Worm (Caenorhabditis elegans) whole organism, L3 larva: ENCODE measurements around the gene M163.10.

Source experiments
- R02D3.7 ChIP-seq: fragments of 150-350 bp; optimal IDR thresholded peaks from 2 replicates; lab custom pipeline; 2014; ENCODE audit warnings: missing biosample characterization, missing genetic modification characterization
- ZK546.5 ChIP-seq: sonication (generic microtip); optimal IDR thresholded peaks from 2 replicates; lab custom pipeline; 2017; ENCODE audit warnings: missing biosample characterization, missing genetic modification characterization
- ceh-28 ChIP-seq: fragments of 150-350 bp; optimal IDR thresholded peaks from 2 replicates; lab custom pipeline; 2014; ENCODE audit warnings: missing biosample characterization, missing genetic modification reagents, missing genetic modification characterization
- egl-27 ChIP-seq: sonication (generic microtip); optimal IDR thresholded peaks from 4 replicates; lab custom pipeline; 2017; ENCODE audit warnings: missing biosample characterization, missing genetic modification reagents, missing genetic modification characterization
- egl-5 ChIP-seq: fragments of 150-350 bp; optimal IDR thresholded peaks from 2 replicates; lab custom pipeline; 2017; ENCODE audit warnings: missing biosample characterization, missing genetic modification reagents, missing genetic modification characterization, inconsistent platforms
- elt-1 ChIP-seq: fragments of 150-350 bp; optimal IDR thresholded peaks from 2 replicates; lab custom pipeline; 2014; ENCODE audit warnings: missing biosample characterization, missing genetic modification characterization
- elt-2 ChIP-seq: sonication (generic microtip); optimal IDR thresholded peaks from 2 replicates; lab custom pipeline; 2016; ENCODE audit warnings: missing genetic modification reagents, mild to moderate bottlenecking, missing genetic modification characterization, missing compliant biosample characterization
- elt-3 ChIP-seq, 3 experiments: fragments of 150-350 bp in 1 of 3; sonication (generic microtip) in 2 of 3; optimal IDR thresholded peaks; 2 replicates in 2 of 3; 4 replicates in 1 of 3; lab custom pipeline; 2014 to 2017; ENCODE audit warnings: missing biosample characterization in 3 of 3, missing genetic modification characterization in 3 of 3
- fos-1 ChIP-seq: fragments of 150-350 bp; optimal IDR thresholded peaks from 2 replicates; lab custom pipeline; 2014; ENCODE audit warnings: missing biosample characterization, missing genetic modification characterization
- hmg-11 ChIP-seq: sonication (generic microtip); optimal IDR thresholded peaks from 2 replicates; lab custom pipeline; 2016; ENCODE audit warnings: missing genetic modification characterization, missing compliant biosample characterization
- jun-1 ChIP-seq: fragments of 150-350 bp; optimal IDR thresholded peaks from 2 replicates; lab custom pipeline; 2014; ENCODE audit warnings: missing biosample characterization, missing genetic modification reagents, missing genetic modification characterization
- lin-15B ChIP-seq: fragments of 150-350 bp; optimal IDR thresholded peaks from 2 replicates; lab custom pipeline; 2014; ENCODE audit warnings: missing biosample characterization, missing genetic modification characterization
- lin-39 ChIP-seq: fragments of 150-350 bp; optimal IDR thresholded peaks from 2 replicates; lab custom pipeline; 2018; ENCODE audit warnings: missing biosample characterization, missing genetic modification reagents, missing genetic modification characterization
- lsy-12 ChIP-seq: sonication (generic microtip); optimal IDR thresholded peaks from 2 replicates; lab custom pipeline; 2016; ENCODE audit warnings: mild to moderate bottlenecking, missing genetic modification characterization, missing compliant biosample characterization
- mdl-1 ChIP-seq: fragments of 150-350 bp; optimal IDR thresholded peaks from 2 replicates; lab custom pipeline; 2014; ENCODE audit warnings: missing biosample characterization, missing genetic modification characterization
- nfya-1 ChIP-seq: sonication (generic microtip); optimal IDR thresholded peaks from 2 replicates; lab custom pipeline; 2017; ENCODE audit warnings: missing genetic modification characterization, mild to moderate bottlenecking, missing compliant biosample characterization, antibody characterized with exemption, moderate library complexity; ENCODE audit not compliant: insufficient read depth
- nhr-11 ChIP-seq: fragments of 150-350 bp; optimal IDR thresholded peaks from 2 replicates; lab custom pipeline; 2014; ENCODE audit warnings: missing biosample characterization, missing genetic modification characterization
- nhr-12 ChIP-seq: fragments of 150-350 bp; optimal IDR thresholded peaks from 2 replicates; lab custom pipeline; 2014; ENCODE audit warnings: missing biosample characterization, missing genetic modification characterization
- nhr-23 ChIP-seq: fragments of 150-350 bp; optimal IDR thresholded peaks from 2 replicates; lab custom pipeline; 2014; ENCODE audit warnings: missing biosample characterization, missing genetic modification reagents, missing genetic modification characterization
- nhr-237 ChIP-seq: fragments of 150-350 bp; optimal IDR thresholded peaks from 2 replicates; lab custom pipeline; 2014; ENCODE audit warnings: missing biosample characterization, missing genetic modification characterization
- nhr-25 ChIP-seq: sonication (generic microtip); optimal IDR thresholded peaks from 2 replicates; lab custom pipeline; 2017; ENCODE audit warnings: missing biosample characterization, missing genetic modification characterization
- nhr-28 ChIP-seq: fragments of 150-350 bp; optimal IDR thresholded peaks from 2 replicates; lab custom pipeline; 2014; ENCODE audit warnings: missing biosample characterization, missing genetic modification characterization
- nhr-43 ChIP-seq: sonication (generic microtip); optimal IDR thresholded peaks from 2 replicates; lab custom pipeline; 2016; ENCODE audit warnings: mild to moderate bottlenecking, missing genetic modification characterization, missing compliant biosample characterization; ENCODE audit not compliant: poor library complexity, severe bottlenecking
- nhr-76 ChIP-seq: fragments of 150-350 bp; sonication (generic microtip); optimal IDR thresholded peaks from 5 replicates; lab custom pipeline; 2014; ENCODE audit warnings: missing biosample characterization, missing genetic modification characterization
- nhr-77 ChIP-seq: fragments of 150-350 bp; optimal IDR thresholded peaks from 2 replicates; lab custom pipeline; 2014; ENCODE audit warnings: missing biosample characterization, missing genetic modification characterization
- pha-4 ChIP-seq: fragments of 150-350 bp; optimal IDR thresholded peaks from 2 replicates; lab custom pipeline; 2014; ENCODE audit warnings: missing biosample characterization, missing genetic modification reagents, missing genetic modification characterization
- pqm-1 ChIP-seq: fragments of 150-350 bp; optimal IDR thresholded peaks from 2 replicates; lab custom pipeline; 2017; ENCODE audit warnings: missing biosample characterization, missing genetic modification characterization, inconsistent platforms
- sea-2 ChIP-seq: fragments of 150-350 bp; sonication (generic microtip); optimal IDR thresholded peaks from 4 replicates; lab custom pipeline; 2014; ENCODE audit warnings: missing biosample characterization, missing genetic modification reagents, missing genetic modification characterization
- skn-1 ChIP-seq: fragments of 150-350 bp; optimal IDR thresholded peaks from 2 replicates; lab custom pipeline; 2014; ENCODE audit warnings: missing biosample characterization, missing genetic modification characterization
- snpc-4 ChIP-seq: fragments of 150-350 bp; optimal IDR thresholded peaks from 2 replicates; lab custom pipeline; 2014; ENCODE audit warnings: missing biosample characterization, missing genetic modification characterization
- tbx-2 ChIP-seq: sonication (generic microtip); optimal IDR thresholded peaks from 2 replicates; lab custom pipeline; 2016; ENCODE audit warnings: mild to moderate bottlenecking, missing genetic modification characterization, missing compliant biosample characterization
- unc-62 ChIP-seq: fragments of 150-350 bp; sonication (generic microtip); optimal IDR thresholded peaks from 4 replicates; lab custom pipeline; 2014; ENCODE audit warnings: missing biosample characterization, missing genetic modification reagents, missing genetic modification characterization
- zag-1 ChIP-seq: fragments of 150-350 bp; optimal IDR thresholded peaks from 2 replicates; lab custom pipeline; 2014; ENCODE audit warnings: missing biosample characterization, missing genetic modification characterization

Gene M163.10

ce11 chrX:14504551-14504902 lies 33.7 kb downstream of the M163.10 start:
- peak; percentile 87 for TF ChIP-seq elt-2 (tag; lab: Kevin White, UChicago)
- TF ChIP-seq nhr-12 = no peak
- no peak for TF ChIP-seq fos-1 (tag; lab: Kevin White, UChicago)
- TF ChIP-seq jun-1 (tag; lab: Kevin White, UChicago) = peak; percentile 34
- TF ChIP-seq sea-2 (GFP tag; lab: Kevin White, UChicago) = no peak
- peak; percentile 40 for TF ChIP-seq pqm-1 (tag; lab: Kevin White, UChicago)

ce11 chrX:14505578-14506353 lies 35.0 kb downstream of the M163.10 start:
- TF ChIP-seq pha-4 (tag; lab: Kevin White, UChicago) = peak; percentile 94
- TF ChIP-seq nhr-28 (tag; lab: Kevin White, UChicago) = no peak
- TF ChIP-seq lin-39 (tag; lab: Kevin White, UChicago) = no peak
- TF ChIP-seq jun-1 (tag; lab: Kevin White, UChicago) = peak; percentile 66
- peak; percentile 56 for TF ChIP-seq nhr-77 (tag; lab: Kevin White, UChicago)
- no peak for TF ChIP-seq tbx-2 (tag; lab: Kevin White, UChicago)
- no peak for TF ChIP-seq snpc-4
- TF ChIP-seq nhr-76 (tag; lab: Kevin White, UChicago) = no peak
- peak; percentile 30 for TF ChIP-seq mdl-1 (tag; lab: Kevin White, UChicago)
- TF ChIP-seq ZK546.5 (tag; lab: Kevin White, UChicago) = no peak
- TF ChIP-seq hmg-11 (tag; lab: Kevin White, UChicago) = peak; percentile 35
- no peak for TF ChIP-seq egl-5
- no peak for TF ChIP-seq nhr-237
- peak in 2 of 3 experiments; percentile 28 to 70 for TF ChIP-seq elt-3 (tag; optimal IDR thresholded peaks at IDR 0.05; lab: Kevin White, UChicago)
- TF ChIP-seq elt-2 (tag; lab: Kevin White, UChicago) = peak; percentile 94
- TF ChIP-seq fos-1 (tag; lab: Kevin White, UChicago) = no peak
- TF ChIP-seq pqm-1 (tag; lab: Kevin White, UChicago) = peak; percentile 66
- TF ChIP-seq R02D3.7 (tag; lab: Kevin White, UChicago) = peak; percentile 33
- TF ChIP-seq egl-27 (tag; lab: Kevin White, UChicago) = peak; percentile 50
- TF ChIP-seq, all 47 proteins: peak for 10

DNA sequence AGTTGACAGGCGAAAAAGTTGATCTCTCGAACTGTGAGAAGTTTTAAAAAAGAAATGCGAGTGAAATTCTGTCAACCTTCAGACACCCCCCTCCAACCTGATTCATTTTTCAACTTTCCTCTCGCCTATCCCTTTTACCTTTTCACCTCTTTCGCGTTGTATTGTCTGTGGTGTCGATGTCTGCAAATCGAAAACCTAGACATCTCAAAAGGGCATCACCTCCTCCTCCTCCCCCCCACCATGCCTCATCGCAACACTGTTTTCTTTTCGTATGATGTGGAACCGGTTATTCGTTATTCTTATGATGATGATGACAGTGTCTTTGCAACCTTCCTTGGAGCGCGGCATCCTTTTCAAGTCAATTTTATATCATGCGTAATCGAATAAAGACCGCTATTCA lies 37.2 kb downstream of the M163.10 start:
- peak; percentile 42 for TF ChIP-seq nhr-23 (tag; lab: Kevin White, UChicago)
- no peak for TF ChIP-seq snpc-4
- TF ChIP-seq unc-62 (GFP tag; lab: Kevin White, UChicago) = peak; percentile 38
- TF ChIP-seq egl-27 (tag; lab: Kevin White, UChicago) = peak; percentile 8
- TF ChIP-seq elt-3 (tag; optimal IDR thresholded peaks at IDR 0.05; lab: Kevin White, UChicago) = peak in 1 of 3 experiments; percentile 35
- TF ChIP-seq nhr-25 (tag; lab: Kevin White, UChicago) = peak; percentile 98
- TF ChIP-seq elt-1 = peak; percentile 79
- TF ChIP-seq nhr-43 = peak; percentile 77
- no peak for TF ChIP-seq R02D3.7 (tag; lab: Kevin White, UChicago)
- TF ChIP-seq, all 47 proteins: peak for 7

DNA sequence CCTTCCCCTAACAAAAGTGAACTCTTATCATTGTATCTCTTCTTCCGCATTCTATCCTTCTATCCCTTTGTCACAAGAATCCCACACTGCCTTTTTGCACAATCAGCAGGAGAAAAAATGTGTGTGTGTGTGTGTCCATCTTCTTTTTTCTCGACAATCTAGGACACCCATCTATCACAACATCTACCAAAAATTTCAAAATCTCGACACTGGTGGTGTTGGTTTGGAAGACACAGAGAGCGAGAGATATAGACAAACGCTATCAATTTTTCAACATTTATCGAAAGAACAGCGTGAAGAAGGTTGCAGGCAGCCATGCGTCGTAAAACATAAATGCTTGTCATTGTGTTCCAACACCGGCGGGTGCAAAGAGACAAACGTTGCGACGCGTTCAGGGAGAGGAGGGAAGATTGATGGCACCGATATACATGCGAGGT lies 38.1 kb downstream of the M163.10 start:
- TF ChIP-seq lin-15B (peak; percentile 12), nhr-76 (tag; lab: Kevin White, UChicago) (no peak), elt-3 (tag; optimal IDR thresholded peaks at IDR 0.05; lab: Kevin White, UChicago) (peak; percentile 45 to 69 (median 60)), ceh-28 (tag; lab: Kevin White, UChicago) (peak; percentile 62), egl-5 (peak; percentile 34), nhr-43 (peak; percentile 61), sea-2 (GFP tag; lab: Kevin White, UChicago) (no peak), egl-27 (tag; lab: Kevin White, UChicago) (peak; percentile 15), ZK546.5 (tag; lab: Kevin White, UChicago) (no peak), lin-39 (tag; lab: Kevin White, UChicago) (peak; percentile 58), unc-62 (GFP tag; lab: Kevin White, UChicago) (peak; percentile 91), elt-2 (tag; lab: Kevin White, UChicago) (peak; percentile 13), elt-1 (peak; percentile 89), skn-1 (no peak), pha-4 (tag; lab: Kevin White, UChicago) (no peak), lsy-12 (tag; lab: Kevin White, UChicago) (no peak), nfya-1 (tag; lab: Kevin White, UChicago) (peak; percentile 45), nhr-23 (tag; lab: Kevin White, UChicago) (peak; percentile 90), zag-1 (tag; lab: Kevin White, UChicago) (no peak), nhr-25 (tag; lab: Kevin White, UChicago) (peak; percentile 82), nhr-11 (tag; lab: Kevin White, UChicago) (peak; percentile 59)
